Worm (Caenorhabditis elegans) whole organism, late embryonic: ENCODE data around the gene tyra-2.

Experiments
- F13H6.1 ChIP-seq: sonication (generic microtip); optimal IDR thresholded peaks from 2 replicates; lab custom pipeline; 2016; ENCODE audit warnings: missing genetic modification characterization, missing compliant biosample characterization
- K02D7.2 ChIP-seq: sonication (generic microtip); optimal IDR thresholded peaks from 2 replicates; lab custom pipeline; 2017; ENCODE audit warnings: mild to moderate bottlenecking, missing genetic modification characterization, missing compliant biosample characterization
- T23F11.4 ChIP-seq: fragments of 200-800 bp; sonication (Bioruptor generic); optimal IDR thresholded peaks from 2 replicates; lab custom pipeline; 2018; ENCODE audit warnings: mild to moderate bottlenecking, missing genetic modification characterization, missing compliant biosample characterization
- ama-1 ChIP-seq: fragments of 150-350 bp; optimal IDR thresholded peaks from 2 replicates; lab custom pipeline; 2014
- ceh-14 ChIP-seq: sonication (generic microtip); optimal IDR thresholded peaks from 2 replicates; lab custom pipeline; 2016; ENCODE audit warnings: missing genotype, missing genetic modification characterization, missing compliant biosample characterization
- ceh-19 ChIP-seq: fragments of 200-800 bp; sonication (Bioruptor generic); optimal IDR thresholded peaks from 2 replicates; lab custom pipeline; 2018; ENCODE audit warnings: mild to moderate bottlenecking, missing genetic modification characterization, missing compliant biosample characterization
- ceh-2 ChIP-seq: sonication (generic microtip); optimal IDR thresholded peaks from 2 replicates; lab custom pipeline; 2016; ENCODE audit warnings: missing genotype, missing genetic modification characterization, missing compliant biosample characterization
- ceh-22 ChIP-seq: sonication (generic microtip); optimal IDR thresholded peaks from 2 replicates; lab custom pipeline; 2017; ENCODE audit warnings: missing biosample characterization, missing genetic modification characterization
- ceh-24 ChIP-seq: sonication (generic microtip); optimal IDR thresholded peaks from 2 replicates; lab custom pipeline; 2016; ENCODE audit warnings: mild to moderate bottlenecking, missing genetic modification characterization, missing compliant biosample characterization
- ceh-30 ChIP-seq: fragments of 150-350 bp; optimal IDR thresholded peaks from 2 replicates; lab custom pipeline; 2014; ENCODE audit warnings: missing biosample characterization, missing genetic modification characterization
- ceh-31 ChIP-seq: sonication (generic microtip); optimal IDR thresholded peaks from 2 replicates; lab custom pipeline; 2016; ENCODE audit warnings: missing genetic modification characterization, missing compliant biosample characterization
- ceh-45 ChIP-seq: fragments of 200-800 bp; sonication (Bioruptor generic); IDR thresholded peaks from 2 replicates; pipeline ENCODE4 v1.3.6; 2022; ENCODE audit warnings: missing genetic modification reagents, missing genetic modification characterization, missing compliant biosample characterization
- ceh-6 ChIP-seq: fragments of 200-800 bp; sonication (Bioruptor generic); optimal IDR thresholded peaks from 2 replicates; lab custom pipeline; 2018; ENCODE audit warnings: mild to moderate bottlenecking, missing genetic modification characterization, missing compliant biosample characterization
- ceh-9 ChIP-seq: sonication (generic microtip); optimal IDR thresholded peaks from 2 replicates; lab custom pipeline; 2016; ENCODE audit warnings: mild to moderate bottlenecking, missing genetic modification characterization, inconsistent platforms, missing compliant biosample characterization
- che-1 ChIP-seq: sonication (generic microtip); optimal IDR thresholded peaks from 2 replicates; lab custom pipeline; 2016; ENCODE audit warnings: mild to moderate bottlenecking, missing genetic modification characterization, missing compliant biosample characterization
- dmd-4 ChIP-seq: sonication (generic microtip); optimal IDR thresholded peaks from 2 replicates; lab custom pipeline; 2016; ENCODE audit warnings: borderline replicate concordance, missing genetic modification characterization, missing compliant biosample characterization
- elt-4 ChIP-seq: sonication (generic microtip); optimal IDR thresholded peaks from 2 replicates; lab custom pipeline; 2016; ENCODE audit warnings: missing genetic modification characterization, missing compliant biosample characterization
- fax-1 ChIP-seq: sonication (generic microtip); optimal IDR thresholded peaks from 2 replicates; lab custom pipeline; 2016; ENCODE audit warnings: missing genotype, missing genetic modification characterization, missing compliant biosample characterization
- fkh-6 ChIP-seq: sonication (generic microtip); optimal IDR thresholded peaks from 2 replicates; lab custom pipeline; 2016; ENCODE audit warnings: missing genetic modification characterization, missing compliant biosample characterization
- gmeb-2 ChIP-seq: sonication (generic microtip); optimal IDR thresholded peaks from 2 replicates; lab custom pipeline; 2016; ENCODE audit warnings: missing genetic modification characterization, inconsistent platforms, missing compliant biosample characterization
- hlh-8 ChIP-seq: sonication (generic microtip); optimal IDR thresholded peaks from 2 replicates; lab custom pipeline; 2016; ENCODE audit warnings: missing genotype, missing genetic modification characterization, missing compliant biosample characterization
- lim-6 ChIP-seq: sonication (generic microtip); optimal IDR thresholded peaks from 2 replicates; lab custom pipeline; 2016; ENCODE audit warnings: missing genetic modification characterization, missing compliant biosample characterization
- lin-11 ChIP-seq: fragments of 200-800 bp; sonication (Bioruptor generic); optimal IDR thresholded peaks from 2 replicates; lab custom pipeline; 2018; ENCODE audit warnings: mild to moderate bottlenecking, missing genetic modification characterization, missing compliant biosample characterization
- mec-3 ChIP-seq: sonication (generic microtip); optimal IDR thresholded peaks from 2 replicates; lab custom pipeline; 2016; ENCODE audit warnings: borderline replicate concordance, missing genetic modification characterization, missing compliant biosample characterization
- nhr-11 ChIP-seq: fragments of 150-350 bp; optimal IDR thresholded peaks from 2 replicates; lab custom pipeline; 2014; ENCODE audit warnings: missing biosample characterization, missing genetic modification characterization
- nhr-232 ChIP-seq: sonication (generic microtip); optimal IDR thresholded peaks from 2 replicates; lab custom pipeline; 2016; ENCODE audit warnings: missing genetic modification characterization, missing compliant biosample characterization
- pha-4 ChIP-seq: fragments of 150-350 bp; optimal IDR thresholded peaks from 2 replicates; lab custom pipeline; 2018; ENCODE audit warnings: missing biosample characterization, missing genetic modification reagents, missing genetic modification characterization
- rnt-1 ChIP-seq: sonication (generic microtip); optimal IDR thresholded peaks from 2 replicates; lab custom pipeline; 2016; ENCODE audit warnings: missing genetic modification characterization, missing compliant biosample characterization
- sox-4 ChIP-seq: sonication (generic microtip); optimal IDR thresholded peaks from 2 replicates; lab custom pipeline; 2017; ENCODE audit warnings: mild to moderate bottlenecking, missing genetic modification characterization, inconsistent platforms, missing compliant biosample characterization
- tbx-7 ChIP-seq: sonication (generic microtip); optimal IDR thresholded peaks from 2 replicates; lab custom pipeline; 2016; ENCODE audit warnings: missing genotype, missing genetic modification characterization, missing compliant biosample characterization
- ttx-3 ChIP-seq: sonication (generic microtip); optimal IDR thresholded peaks from 2 replicates; lab custom pipeline; 2016; ENCODE audit warnings: missing genetic modification reagents, missing genetic modification characterization, missing compliant biosample characterization
- unc-3 ChIP-seq, 2 experiments: fragments of 200-800 bp in 1 of 2; sonication (Bioruptor generic) in 1 of 2; sonication (generic microtip) in 1 of 2; conservative IDR thresholded peaks in 1 of 2; optimal IDR thresholded peaks in 1 of 2; 2 replicates each; pipeline versions ENCODE4 v1.3.6 to Lab custom; 2016 to 2022; ENCODE audit warnings: missing compliant biosample characterization in 2 of 2, missing genetic modification characterization in 2 of 2, missing genetic modification reagents in 1 of 2
- unc-42 ChIP-seq: sonication (generic microtip); optimal IDR thresholded peaks from 2 replicates; lab custom pipeline; 2016; ENCODE audit warnings: missing genotype, missing genetic modification characterization, missing compliant biosample characterization
- unc-55 ChIP-seq: sonication (generic microtip); optimal IDR thresholded peaks from 2 replicates; lab custom pipeline; 2017; ENCODE audit warnings: missing biosample characterization, missing genetic modification reagents, missing genetic modification characterization

The tyra-2 gene

DNA sequence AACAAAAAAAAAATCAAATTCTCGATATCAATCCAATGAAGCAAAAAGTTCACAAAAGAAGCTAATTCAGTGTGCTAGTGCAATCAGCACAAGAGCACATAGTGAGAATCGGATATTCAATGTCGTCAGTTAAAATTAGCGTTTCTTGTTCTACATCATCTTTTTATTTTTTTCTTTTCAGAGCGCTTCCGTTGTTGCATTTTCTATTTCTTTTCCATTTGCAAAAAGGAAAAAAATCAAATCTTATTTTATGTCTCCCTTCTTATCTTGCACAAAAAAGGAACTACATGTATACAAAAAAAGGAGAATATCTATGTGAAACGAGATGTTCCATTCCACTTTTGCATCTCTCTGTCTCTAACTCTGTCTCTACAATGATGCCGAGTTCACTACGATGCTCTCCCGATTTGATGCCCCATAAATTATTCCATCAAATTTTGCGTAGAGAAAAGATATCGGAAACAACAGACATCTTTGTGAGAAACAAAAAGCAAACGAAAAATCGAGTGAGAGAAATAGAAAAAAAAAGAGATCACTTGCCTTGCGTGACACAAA, 28.4 kb upstream of the tyra-2 start:
- TF ChIP-seq T23F11.4 (GFP tag; lab: Kevin White, UChicago) (no peak), nhr-11 (tag; lab: Kevin White, UChicago) (no peak), F13H6.1 (tag; lab: Kevin White, UChicago) (no peak), unc-42 (tag; lab: Kevin White, UChicago) (no peak)

- no peak for TF ChIP-seq ttx-3 (tag; lab: Kevin White, UChicago)
Observed at ce11 chrX:7028836-7029235, 23.5 kb upstream of the tyra-2 start, which contains the start of gene flp-26. Gene flp-26 (plus strand): TSS chrX:7029136.

DNA sequence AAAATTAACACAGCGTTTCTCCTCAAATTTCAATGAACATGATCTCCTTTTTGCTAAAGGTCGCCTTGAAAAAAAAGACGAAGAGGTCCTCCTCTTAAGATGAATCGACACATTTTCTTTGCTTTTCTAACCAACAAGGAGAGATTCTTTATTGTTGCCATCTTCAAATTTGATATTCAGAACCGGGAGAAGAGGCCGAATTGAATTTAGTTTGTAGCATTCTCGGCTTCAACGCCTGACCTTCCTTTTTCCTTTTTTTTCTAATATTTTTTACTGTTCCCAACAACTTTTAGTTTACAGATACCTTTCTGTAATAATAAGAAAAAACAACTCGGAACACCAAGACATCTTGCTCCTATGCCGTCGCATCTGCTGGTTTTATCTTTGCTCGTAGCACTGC, 14.4 kb upstream of the tyra-2 start, which contains the start of gene cah-5:
Gene cah-5 (plus strand): TSS at position 301 of the 400 bp plus-strand sequence.
- TF ChIP-seq tbx-7 (tag; lab: Kevin White, UChicago) (no peak), ceh-19 (GFP tag; lab: Kevin White, UChicago) (no peak), mec-3 (no peak), che-1 (no peak), ttx-3 (tag; lab: Kevin White, UChicago) (no peak), sox-4 (tag; lab: Kevin White, UChicago) (no peak), hlh-8 (tag; lab: Kevin White, UChicago) (no peak)

DNA sequence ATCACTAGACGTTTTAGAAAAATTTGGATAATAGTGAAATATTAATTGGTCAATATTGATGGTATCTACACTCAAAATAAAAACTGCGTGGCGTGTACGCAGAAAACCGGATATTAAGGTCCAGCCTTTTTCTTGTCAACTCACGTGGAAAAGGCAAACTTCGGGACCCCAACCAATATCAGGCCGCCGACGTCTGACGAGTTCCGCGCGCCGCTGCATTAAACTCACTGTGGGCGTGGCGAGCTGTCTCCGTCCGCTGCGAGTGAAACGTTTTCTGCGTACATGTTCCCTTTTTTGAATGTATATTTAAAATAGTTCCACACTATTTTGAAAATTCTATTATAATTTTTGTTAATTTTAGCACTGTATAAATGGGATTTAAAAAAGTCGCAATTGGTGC, 544 bp upstream of the tyra-2 start:
- no peak for TF ChIP-seq ceh-9 (tag; lab: Kevin White, UChicago)
- TF ChIP-seq ceh-14 (tag; lab: Kevin White, UChicago): no peak
- TF ChIP-seq ceh-45 (GFP tag; lab: Robert Waterston, UW): no peak
- TF ChIP-seq ceh-31 (tag; lab: Kevin White, UChicago): no peak
- no peak for TF ChIP-seq unc-55 (GFP tag; lab: Kevin White, UChicago)
- no peak for TF ChIP-seq unc-3 (GFP tag; conservative IDR thresholded peaks at IDR 0.05; lab: Robert Waterston, UW)
- no peak for TF ChIP-seq unc-3 (tag; optimal IDR thresholded peaks at IDR 0.05; lab: Kevin White, UChicago)
- no peak for TF ChIP-seq che-1
- TF ChIP-seq ceh-24: no peak
- TF ChIP-seq rnt-1: no peak

DNA sequence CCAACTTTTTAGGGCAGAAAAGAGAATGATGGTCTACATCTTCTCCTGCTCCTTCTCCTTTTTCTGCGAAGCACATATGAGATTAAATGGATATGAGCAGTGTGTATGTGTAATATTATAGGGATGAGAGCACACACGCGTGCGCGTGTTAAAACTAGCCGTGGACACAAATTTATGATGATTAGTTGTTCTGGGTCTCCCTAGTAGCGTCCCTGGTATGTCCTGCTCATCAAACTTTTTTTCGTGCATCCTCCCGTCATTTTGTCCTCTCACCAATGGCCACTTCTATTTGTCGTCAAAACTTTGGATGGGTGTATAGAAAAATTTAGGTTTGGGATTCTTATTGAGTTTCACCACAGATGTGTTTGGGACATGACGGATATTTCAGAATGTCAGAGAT, 3.4 kb downstream of the tyra-2 start:
- TF ChIP-seq nhr-232 (tag; lab: Kevin White, UChicago): no peak
- TF ChIP-seq elt-4 (tag; lab: Kevin White, UChicago): no peak
- no peak for TF ChIP-seq ceh-6
- no peak for TF ChIP-seq ceh-2 (tag; lab: Kevin White, UChicago)
- no peak for TF ChIP-seq pha-4 (tag; lab: Kevin White, UChicago)
- no peak for TF ChIP-seq ama-1 (lab: Kevin White, UChicago)
- no peak for TF ChIP-seq fax-1 (tag; lab: Kevin White, UChicago)
- TF ChIP-seq lin-11: no peak
- TF ChIP-seq fkh-6 (tag; lab: Kevin White, UChicago): no peak
- no peak for TF ChIP-seq gmeb-2 (tag; lab: Kevin White, UChicago)
- TF ChIP-seq ceh-22 (tag; lab: Kevin White, UChicago): no peak
- TF ChIP-seq mec-3: no peak
- no peak for TF ChIP-seq K02D7.2 (tag; lab: Kevin White, UChicago)
- TF ChIP-seq nhr-11 (tag; lab: Kevin White, UChicago): no peak
- TF ChIP-seq lim-6 (tag; lab: Kevin White, UChicago): no peak
- TF ChIP-seq dmd-4 (tag; lab: Kevin White, UChicago): no peak
- no peak for TF ChIP-seq ceh-30 (tag; lab: Kevin White, UChicago)
